Fruit fly (Drosophila melanogaster) Kc167 (cell line): ENCODE measurements around the gene CG9514.

ENCODE experiments used
- Myc ChIP-seq: fragments of >200 bp; optimal IDR thresholded peaks from 2 replicates; lab custom pipeline; 2017; ENCODE audit warnings: missing external identifiers
- insv ChIP-seq: fragments of >200 bp; optimal IDR thresholded peaks from 3 replicates; lab custom pipeline; 2018; ENCODE audit warnings: missing external identifiers
- psq ChIP-seq: fragments of >200 bp; optimal IDR thresholded peaks from 2 replicates; lab custom pipeline; 2017; ENCODE audit warnings: missing external identifiers

DNA sequence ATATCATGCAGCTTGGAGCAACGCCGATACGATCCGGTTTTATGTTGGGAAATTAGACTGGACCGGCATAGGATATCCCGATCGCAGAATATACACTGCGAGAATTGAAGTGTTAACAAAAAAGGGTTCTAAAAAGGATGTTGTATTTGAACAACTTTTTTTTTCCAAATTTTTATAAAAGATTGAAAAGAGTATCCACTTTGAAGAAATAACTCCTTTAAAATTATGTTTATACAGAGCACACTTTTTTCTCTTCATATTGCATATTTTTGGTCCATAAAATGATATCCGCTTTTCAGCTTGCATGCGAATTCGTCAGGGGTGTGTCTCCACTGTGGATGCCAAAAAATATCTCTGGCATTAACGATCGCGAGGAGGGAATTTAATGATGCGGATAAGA lies 4.4 kb downstream of the CG9514 start:
- TF ChIP-seq Myc (no peak), psq (no peak), insv (no peak)
